Worm (Caenorhabditis elegans) whole organism, late embryonic: ENCODE results near the gene T09B9.5.

Source experiments
- rnt-1 ChIP-seq: sonication (generic microtip); optimal IDR thresholded peaks from 2 replicates; lab custom pipeline; 2016; ENCODE audit warnings: missing genetic modification characterization, missing compliant biosample characterization
- sdc-2 ChIP-seq: sonication (generic microtip); optimal IDR thresholded peaks from 2 replicates; lab custom pipeline; 2016; ENCODE audit warnings: missing genotype, missing genetic modification characterization, missing compliant biosample characterization

- TF ChIP-seq rnt-1 = no peak
- peak; percentile 29 for TF ChIP-seq sdc-2 (tag; lab: Kevin White, UChicago)
Measured at ce11 chrX:9737730-9738129, 39.9 kb upstream of the T09B9.5 start, which contains the start of gene F15G9.5.
